Worm (Caenorhabditis elegans) whole organism, L1 larva: ENCODE results near the gene F56D6.13.

ENCODE experiments used
- dsc-1 ChIP-seq: sonication (generic microtip); optimal IDR thresholded peaks from 2 replicates; lab custom pipeline; 2016; ENCODE audit warnings: mild to moderate bottlenecking, missing genetic modification characterization, missing compliant biosample characterization
- pag-3 ChIP-seq: sonication (generic microtip); optimal IDR thresholded peaks from 2 replicates; lab custom pipeline; 2017; ENCODE audit warnings: missing genetic modification characterization, mild to moderate bottlenecking, missing compliant biosample characterization, antibody characterized with exemption, borderline replicate concordance; ENCODE audit not compliant: insufficient read depth
- snpc-4 ChIP-seq: fragments of 150-350 bp; optimal IDR thresholded peaks from 2 replicates; lab custom pipeline; 2014; ENCODE audit warnings: missing biosample characterization, missing genetic modification characterization
- unc-62 ChIP-seq: fragments of 150-350 bp; optimal IDR thresholded peaks from 2 replicates; lab custom pipeline; 2014; ENCODE audit warnings: missing biosample characterization, missing genetic modification reagents, missing genetic modification characterization

DNA sequence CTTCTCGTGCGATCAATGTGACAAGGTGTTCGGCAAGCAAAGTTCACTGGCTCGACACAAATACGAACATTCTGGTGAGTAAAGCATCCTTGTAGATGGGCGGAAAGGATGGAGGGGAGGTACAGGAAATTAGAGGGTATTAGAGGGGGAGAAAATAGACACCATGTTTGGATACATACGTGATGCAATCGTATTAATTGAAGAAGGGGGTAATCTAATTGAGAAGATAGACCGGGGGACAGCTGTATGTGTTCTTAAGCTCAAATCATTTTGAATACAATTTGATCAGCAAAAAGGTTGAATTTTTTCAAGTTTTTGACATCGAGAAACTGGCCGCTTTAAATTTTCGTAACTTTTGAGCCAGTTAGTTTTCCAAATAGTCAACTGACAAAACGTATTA is 48.8 kb upstream of the F56D6.13 start:
- TF ChIP-seq unc-62 (GFP tag; lab: Kevin White, UChicago) (no peak), pag-3 (tag; lab: Kevin White, UChicago) (no peak), dsc-1 (no peak), snpc-4 (no peak)
